Worm (Caenorhabditis elegans) whole organism, L1 larva: Measurements from ENCODE around the gene R07E5.15.

Experiments
- F16B12.6 ChIP-seq: fragments of 150-350 bp; optimal IDR thresholded peaks from 2 replicates; lab custom pipeline; 2014; ENCODE audit warnings: missing biosample characterization, missing genetic modification characterization
- ceh-8 ChIP-seq: fragments of 200-800 bp; sonication (Bioruptor generic); optimal IDR thresholded peaks from 2 replicates; lab custom pipeline; 2018; ENCODE audit warnings: mild to moderate bottlenecking, missing genetic modification characterization, moderate library complexity, missing compliant biosample characterization
- ceh-82 ChIP-seq, 3 experiments: fragments of 150-350 bp in 1 of 3; sonication (generic microtip) in 2 of 3; optimal IDR thresholded peaks; 2 replicates each; lab custom pipeline; 2014 to 2017; ENCODE audit warnings: missing biosample characterization in 3 of 3, missing genetic modification characterization in 3 of 3
- ceh-88 ChIP-seq: fragments of 200-800 bp; sonication (Bioruptor generic); IDR thresholded peaks from 2 replicates; pipeline ENCODE4 v1.3.6; 2022; ENCODE audit warnings: missing genetic modification characterization, missing compliant biosample characterization
- ceh-90 ChIP-seq: sonication (generic microtip); optimal IDR thresholded peaks from 2 replicates; lab custom pipeline; 2016; ENCODE audit warnings: missing genetic modification characterization, missing compliant biosample characterization
- dpl-1 ChIP-seq, 3 experiments: fragments of 150-350 bp in 2 of 3; sonication (generic microtip) in 1 of 3; optimal IDR thresholded peaks; 2 replicates each; lab custom pipeline; 2014 to 2017; ENCODE audit warnings: missing biosample characterization in 3 of 3, missing genetic modification characterization in 3 of 3, missing genetic modification reagents in 3 of 3
- dsc-1 ChIP-seq: sonication (generic microtip); optimal IDR thresholded peaks from 2 replicates; lab custom pipeline; 2016; ENCODE audit warnings: mild to moderate bottlenecking, missing genetic modification characterization, missing compliant biosample characterization
- efl-1 ChIP-seq, 4 experiments: fragments of 150-350 bp; optimal IDR thresholded peaks in 3 of 4; peaks in 1 of 4; 1 replicate in 1 of 4; 2 replicates in 3 of 4; lab custom pipeline; 2014; ENCODE audit warnings: missing biosample characterization in 2 of 4, missing genetic modification characterization in 2 of 4, missing genetic modification reagents in 2 of 4
- egl-27 ChIP-seq, 2 experiments: fragments of 150-350 bp in 1 of 2; sonication (generic microtip); optimal IDR thresholded peaks; 3 replicates each; lab custom pipeline; 2017 to 2018; ENCODE audit warnings: missing biosample characterization in 2 of 2, missing genetic modification characterization in 2 of 2, missing genetic modification reagents in 2 of 2
- elt-3 ChIP-seq, 6 experiments: fragments of 150-350 bp in 1 of 6; sonication (generic microtip); optimal IDR thresholded peaks; 2 replicates each; lab custom pipeline; 2017 to 2018; ENCODE audit warnings: missing biosample characterization in 6 of 6, missing genetic modification characterization in 6 of 6, inconsistent platforms in 1 of 6
- ets-5 ChIP-seq: fragments of 200-800 bp; sonication (Bioruptor generic); IDR thresholded peaks from 2 replicates; pipeline ENCODE4 v1.3.6; 2022; ENCODE audit warnings: missing genetic modification characterization, missing compliant biosample characterization
- fkh-8 ChIP-seq: sonication (generic microtip); optimal IDR thresholded peaks from 2 replicates; lab custom pipeline; 2016; ENCODE audit warnings: mild to moderate bottlenecking, missing genetic modification characterization, missing compliant biosample characterization
- grh-1 ChIP-seq: fragments of 200-800 bp; sonication (Bioruptor generic); IDR thresholded peaks from 2 replicates; pipeline ENCODE4 v1.3.6; 2022; ENCODE audit warnings: missing genetic modification reagents, missing genetic modification characterization, missing compliant biosample characterization
- hpl-2 ChIP-seq: fragments of 150-350 bp; optimal IDR thresholded peaks from 2 replicates; lab custom pipeline; 2014; ENCODE audit warnings: missing biosample characterization, missing genetic modification reagents, missing genetic modification characterization
- lin-14 ChIP-seq: fragments of 200-800 bp; sonication (Bioruptor generic); optimal IDR thresholded peaks from 2 replicates; lab custom pipeline; 2018; ENCODE audit warnings: mild to moderate bottlenecking, missing genetic modification characterization, moderate library complexity, missing compliant biosample characterization
- lin-35 ChIP-seq, 2 experiments: fragments of 150-350 bp; optimal IDR thresholded peaks; 2 replicates each; lab custom pipeline; 2014; ENCODE audit warnings: missing biosample characterization in 2 of 2, missing genetic modification characterization in 2 of 2, missing genetic modification reagents in 2 of 2
- lin-39 ChIP-seq: fragments of 150-350 bp; optimal IDR thresholded peaks from 2 replicates; lab custom pipeline; 2014; ENCODE audit warnings: missing biosample characterization, missing genetic modification reagents, missing genetic modification characterization
- lsy-2 ChIP-seq, 2 experiments: fragments of 150-350 bp; optimal IDR thresholded peaks; 2 replicates each; lab custom pipeline; 2014; ENCODE audit warnings: missing biosample characterization in 2 of 2, missing genetic modification characterization in 2 of 2
- mab-9 ChIP-seq: fragments of 200-800 bp; sonication (Bioruptor generic); IDR thresholded peaks from 2 replicates; pipeline ENCODE4 v1.3.6; 2022; ENCODE audit warnings: missing genetic modification reagents, missing genetic modification characterization, missing compliant biosample characterization
- mep-1 ChIP-seq: fragments of 150-350 bp; optimal IDR thresholded peaks from 2 replicates; lab custom pipeline; 2014; ENCODE audit warnings: missing biosample characterization, missing genetic modification characterization
- nhr-11 ChIP-seq: fragments of 150-350 bp; optimal IDR thresholded peaks from 2 replicates; lab custom pipeline; 2014; ENCODE audit warnings: missing biosample characterization, missing genetic modification characterization
- nhr-12 ChIP-seq: sonication (generic microtip); optimal IDR thresholded peaks from 2 replicates; lab custom pipeline; 2017; ENCODE audit warnings: missing biosample characterization, missing genetic modification characterization
- nhr-19 ChIP-seq: fragments of 200-800 bp; sonication (Bioruptor generic); conservative IDR thresholded peaks from 2 replicates; pipeline ENCODE4 v1.3.6; 2022; ENCODE audit warnings: missing genetic modification characterization, missing compliant biosample characterization
- nhr-71 ChIP-seq: sonication (generic microtip); optimal IDR thresholded peaks from 2 replicates; lab custom pipeline; 2016; ENCODE audit warnings: mild to moderate bottlenecking, missing genetic modification characterization, moderate library complexity, missing compliant biosample characterization
- nhr-77 ChIP-seq: fragments of 150-350 bp; optimal IDR thresholded peaks from 2 replicates; lab custom pipeline; 2014; ENCODE audit warnings: missing biosample characterization, missing genetic modification characterization
- nhr-85 ChIP-seq: sonication (generic microtip); peaks from one replicate; lab custom pipeline; 2016; ENCODE audit warnings: missing genetic modification characterization, inconsistent platforms, missing compliant biosample characterization
- nhr-90 ChIP-seq: sonication (generic microtip); optimal IDR thresholded peaks from 2 replicates; lab custom pipeline; 2016; ENCODE audit warnings: mild to moderate bottlenecking, missing genetic modification characterization, missing compliant biosample characterization; ENCODE audit not compliant: poor library complexity
- pag-3 ChIP-seq: sonication (generic microtip); optimal IDR thresholded peaks from 2 replicates; lab custom pipeline; 2017; ENCODE audit warnings: missing genetic modification characterization, mild to moderate bottlenecking, missing compliant biosample characterization, antibody characterized with exemption, borderline replicate concordance; ENCODE audit not compliant: insufficient read depth
- rnt-1 ChIP-seq: sonication (generic microtip); optimal IDR thresholded peaks from 2 replicates; lab custom pipeline; 2016; ENCODE audit warnings: mild to moderate bottlenecking, missing genetic modification characterization, moderate library complexity, missing compliant biosample characterization
- snu-23 ChIP-seq: sonication (generic microtip); optimal IDR thresholded peaks from 2 replicates; lab custom pipeline; 2016; ENCODE audit warnings: missing genetic modification characterization, missing compliant biosample characterization
- swsn-7 ChIP-seq: sonication (generic microtip); optimal IDR thresholded peaks from 2 replicates; lab custom pipeline; 2016; ENCODE audit warnings: missing genetic modification characterization, missing compliant biosample characterization
- unc-130 ChIP-seq: fragments of 150-350 bp; optimal IDR thresholded peaks from 2 replicates; lab custom pipeline; 2017; ENCODE audit warnings: missing biosample characterization, missing genetic modification characterization, inconsistent platforms
- unc-62 ChIP-seq: fragments of 150-350 bp; optimal IDR thresholded peaks from 2 replicates; lab custom pipeline; 2014; ENCODE audit warnings: missing biosample characterization, missing genetic modification reagents, missing genetic modification characterization
- unc-86 ChIP-seq: sonication (generic microtip); optimal IDR thresholded peaks from 2 replicates; lab custom pipeline; 2016; ENCODE audit warnings: missing genetic modification characterization, missing compliant biosample characterization
- unc-98 ChIP-seq: fragments of 200-800 bp; sonication (Bioruptor generic); IDR thresholded peaks from 2 replicates; pipeline ENCODE4 v1.3.6; 2022; ENCODE audit warnings: missing genetic modification characterization, missing compliant biosample characterization
- zag-1 ChIP-seq: fragments of 150-350 bp; optimal IDR thresholded peaks from 2 replicates; lab custom pipeline; 2014; ENCODE audit warnings: missing biosample characterization, missing genetic modification characterization

R07E5.15 gene

ce11 chrIII:4379717-4380116, 21.5 kb upstream of the R07E5.15 start, which contains the start of gene B0284.3:
B0284.3 (minus strand) TSS chrIII:4379817.
- TF ChIP-seq unc-86: no peak
- no peak for TF ChIP-seq ceh-8 (GFP tag; lab: Kevin White, UChicago)
- no peak for TF ChIP-seq unc-130
- TF ChIP-seq swsn-7 (tag; lab: Kevin White, UChicago): no peak
- no peak for TF ChIP-seq hpl-2
- no peak for TF ChIP-seq nhr-12 (tag; lab: Kevin White, UChicago)
- TF ChIP-seq ets-5 (GFP tag; lab: Robert Waterston, UW): no peak
- no peak for TF ChIP-seq lin-39 (tag; lab: Kevin White, UChicago)
- no peak for TF ChIP-seq F16B12.6 (tag; lab: Kevin White, UChicago)
- TF ChIP-seq dsc-1: no peak
- no peak for TF ChIP-seq ceh-88 (GFP tag; lab: Robert Waterston, UW)
- no peak for TF ChIP-seq nhr-85 (tag; lab: Kevin White, UChicago)
- no peak for TF ChIP-seq nhr-77
- TF ChIP-seq mab-9 (GFP tag; lab: Robert Waterston, UW): no peak
- TF ChIP-seq lin-35 (GFP tag; optimal IDR thresholded peaks at IDR 0.05; lab: Kevin White, UChicago): no peak
- no peak for TF ChIP-seq lin-14 (GFP tag; lab: Kevin White, UChicago)
- TF ChIP-seq nhr-71 (tag; lab: Kevin White, UChicago): no peak
- no peak for TF ChIP-seq unc-62 (GFP tag; lab: Kevin White, UChicago)
- TF ChIP-seq grh-1: no peak

ce11 chrIII:4380835-4381234, 20.4 kb upstream of the R07E5.15 start:
- TF ChIP-seq efl-1 (optimal IDR thresholded peaks at IDR 0.05; lab: Kevin White, UChicago) (peak; percentile 51 to 53), efl-1 (GFP tag; optimal IDR thresholded peaks at IDR 0.05 in 1 of 2; lab: Kevin White, UChicago) (peak; percentile 52 to 90), mep-1 (tag; lab: Kevin White, UChicago) (peak; percentile 42), F16B12.6 (tag; lab: Kevin White, UChicago) (peak; percentile 78), nhr-19 (GFP tag; lab: Robert Waterston, UW) (peak; percentile 9; the same call in 1 of the 2 replicates), swsn-7 (tag; lab: Kevin White, UChicago) (peak; percentile 13), unc-98 (GFP tag; lab: Robert Waterston, UW) (no peak), elt-3 (tag; optimal IDR thresholded peaks at IDR 0.05; lab: Kevin White, UChicago) (no peak), dpl-1 (GFP tag; optimal IDR thresholded peaks at IDR 0.05; lab: Kevin White, UChicago) (peak in 1 of 3 experiments; percentile 43), lin-35 (GFP tag; optimal IDR thresholded peaks at IDR 0.05; lab: Kevin White, UChicago) (peak in 1 of 2 experiments; percentile 48), ceh-82 (tag; optimal IDR thresholded peaks at IDR 0.05; lab: Kevin White, UChicago) (peak in 1 of 3 experiments; percentile 43), lsy-2 (tag; optimal IDR thresholded peaks at IDR 0.05; lab: Kevin White, UChicago) (peak in 1 of 2 experiments; percentile 54), rnt-1 (tag; lab: Kevin White, UChicago) (peak; percentile 42), ceh-90 (no peak), pag-3 (no peak)

ce11 chrIII:4381343-4381742, 19.9 kb upstream of the R07E5.15 start, which contains the start of gene pals-27:
pals-27 (plus strand) TSS chrIII:4381643.
- TF ChIP-seq nhr-11 (no peak), snu-23 (GFP tag; lab: Kevin White, UChicago) (no peak), mep-1 (tag; lab: Kevin White, UChicago) (no peak), fkh-8 (no peak), nhr-90 (tag; lab: Kevin White, UChicago) (no peak), egl-27 (tag; optimal IDR thresholded peaks at IDR 0.05; lab: Kevin White, UChicago) (no peak)

- TF ChIP-seq efl-1 (optimal IDR thresholded peaks at IDR 0.05; lab: Kevin White, UChicago) (no peak), efl-1 (GFP tag; optimal IDR thresholded peaks at IDR 0.05 in 1 of 2; lab: Kevin White, UChicago) (peak in 1 of 2 experiments; percentile 36), zag-1 (tag; lab: Kevin White, UChicago) (no peak)
- TF ChIP-seq, all 84 proteins: peak for 1
Observed at ce11 chrIII:4382118-4382517, 19.1 kb upstream of the R07E5.15 start.
